Fruit fly (Drosophila melanogaster): Measurements from ENCODE around the gene CG10477.

- TF ChIP-seq Mnt (GFP tag; optimal IDR thresholded peaks at IDR 0.05) (no peak), Hr96 (GFP tag; optimal IDR thresholded peaks at IDR 0.05) (peak; percentile 11)
These were observed 20.4 kb upstream of the CG10477 start, which contains the start of gene tant for dm6 chr3L:6054803-6055202.
